Fruit fly (Drosophila melanogaster): ENCODE results near the gene Cdk7.

DNA sequence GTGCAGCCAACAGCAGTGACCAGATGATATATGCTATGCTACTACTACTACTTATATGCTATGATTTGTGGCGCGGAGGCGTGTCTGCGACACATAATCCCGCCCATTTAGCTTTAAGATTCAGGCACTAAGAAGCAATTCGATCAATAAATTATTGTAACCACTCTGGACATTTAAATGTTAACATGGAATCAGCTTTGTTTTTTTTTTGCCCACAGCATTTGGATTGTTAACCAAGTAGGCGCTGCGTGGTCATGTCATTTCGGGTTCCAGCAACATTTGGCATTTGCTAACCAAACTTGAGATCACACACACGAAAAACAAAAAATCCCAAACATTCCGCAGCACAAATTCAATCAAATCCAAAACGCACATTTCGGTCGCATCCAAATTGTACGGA lies 4.2 kb upstream of the Cdk7 start, which contains the start of gene CG4198:
- TF ChIP-seq CG32121 (GFP tag; IDR thresholded peaks at IDR 0.05), result no peak
- TF ChIP-seq CG34367 (tag; optimal IDR thresholded peaks at IDR 0.05), result no peak
